Fruit fly (Drosophila melanogaster): ENCODE data around the gene CG6974.
A peak's percentile ranks its signal among the peaks of the same experiment; 100 is the strongest.

CG6974 gene

dm6 chr3R:15089250-15089921 lies 10.3 kb upstream of the CG6974 start (continued):
- TF ChIP-seq CG9437 (GFP tag; optimal IDR thresholded peaks at IDR 0.05) (peak; percentile 25), repo (GFP tag; optimal IDR thresholded peaks at IDR 0.05) (no peak), salm (tag; optimal IDR thresholded peaks at IDR 0.05) (no peak), Deaf1 (tag; optimal IDR thresholded peaks at IDR 0.05) (peak; percentile 14), Jarid2 (GFP tag; optimal IDR thresholded peaks at IDR 0.05) (peak; percentile 5), CG13296 (GFP tag; optimal IDR thresholded peaks at IDR 0.05) (peak; percentile 79), Xbp1 (GFP tag; optimal IDR thresholded peaks at IDR 0.05) (peak; percentile 14), bbx (GFP tag; IDR thresholded peaks at IDR 0.05; ENCODE audit: partially characterized antibody) (no peak), CG18476 (GFP tag; optimal IDR thresholded peaks at IDR 0.05) (peak; percentile 44), HHEX (GFP tag; optimal IDR thresholded peaks at IDR 0.05) (peak; percentile 68), CG12659 (GFP tag; optimal IDR thresholded peaks at IDR 0.05) (peak; percentile 50), Ets65A (GFP tag) (peak; percentile 85), CG10543 (GFP tag; optimal IDR thresholded peaks at IDR 0.05) (peak; percentile 50), CG6791 (GFP tag; IDR thresholded peaks at IDR 0.05; ENCODE audit: partially characterized antibody) (no peak), Hr3 (GFP tag; optimal IDR thresholded peaks at IDR 0.05) (no peak), Gug (GFP tag; IDR thresholded peaks at IDR 0.05) (0 out of 4 replicates have a peak, but pooled peaks have one; percentile 27), CG11560 (tag; IDR thresholded peaks at IDR 0.05) (no peak), Rx (GFP tag; IDR thresholded peaks at IDR 0.05) (no peak), CG10321 (GFP tag; IDR thresholded peaks at IDR 0.05) (no peak), Adf1 (GFP tag; IDR thresholded peaks at IDR 0.05) (no peak), CG17385 (GFP tag; optimal IDR thresholded peaks at IDR 0.05) (peak; percentile 42), CG7271 (tag; optimal IDR thresholded peaks at IDR 0.05) (no peak), CG2889 (GFP tag; IDR thresholded peaks at IDR 0.05) (no peak), fd3F (GFP tag; optimal IDR thresholded peaks at IDR 0.05) (peak; percentile 42), CkIIα-i1 (GFP tag; IDR thresholded peaks at IDR 0.05) (no peak), tna (GFP tag; IDR thresholded peaks at IDR 0.05; ENCODE audit: partially characterized antibody) (no peak), Sox100B (GFP tag; optimal IDR thresholded peaks at IDR 0.05) (peak; percentile 48), row (GFP tag; IDR thresholded peaks at IDR 0.05) (peak; percentile 33), CG8478 (optimal IDR thresholded peaks at IDR 0.05) (no peak), chn (GFP tag; optimal IDR thresholded peaks at IDR 0.05) (peak; percentile 39), p53 (GFP tag; optimal IDR thresholded peaks at IDR 0.05) (no peak), Antp (GFP tag; optimal IDR thresholded peaks at IDR 0.05) (peak; percentile 21), Taf1 (GFP tag; IDR thresholded peaks at IDR 0.05) (no peak), CG17361 (GFP tag; IDR thresholded peaks at IDR 0.05) (peak; percentile 13; the same call in 1 of the 3 replicates), knrl (GFP tag; IDR thresholded peaks at IDR 0.05; ENCODE audit: partially characterized antibody) (no peak), Sin3A (optimal IDR thresholded peaks at IDR 0.05) (no peak), Fer1 (GFP tag; optimal IDR thresholded peaks at IDR 0.05) (peak; percentile 56), CG15601 (tag; optimal IDR thresholded peaks at IDR 0.05) (peak; percentile 76), crp (GFP tag; optimal IDR thresholded peaks at IDR 0.05) (no peak), sr (GFP tag; IDR thresholded peaks at IDR 0.05) (no peak), CG11695 (GFP tag; IDR thresholded peaks at IDR 0.05) (no peak), CG4617 (GFP tag; optimal IDR thresholded peaks at IDR 0.05; ENCODE audit: borderline replicate concordance) (no peak), usp (GFP tag; optimal IDR thresholded peaks at IDR 0.05) (no peak), bsh (GFP tag; optimal IDR thresholded peaks at IDR 0.05) (peak in 1 of 2 experiments; percentile 60), CG1233 (GFP tag; optimal IDR thresholded peaks at IDR 0.05) (peak; percentile 65), Bdp1 (GFP tag; optimal IDR thresholded peaks at IDR 0.05) (peak; percentile 10), Hand (GFP tag; optimal IDR thresholded peaks at IDR 0.05) (no peak), Ets97D (GFP tag; optimal IDR thresholded peaks at IDR 0.05) (no peak), gce (GFP tag; IDR thresholded peaks at IDR 0.05) (no peak), nerfin-1 (tag; optimal IDR thresholded peaks at IDR 0.05) (peak; percentile 31)

All from whole organism, embryonic.